Worm (Caenorhabditis elegans): ENCODE data around the gene lin-49.

lin-49 gene

ce11 chrIV:8654115-8654628 lies 33.7 kb downstream of the lin-49 start, which contains the start of gene C49C8.1:
TSS of gene C49C8.1 (plus strand) at chrIV:8654578.
- TF ChIP-seq unc-62 (GFP tag; optimal IDR thresholded peaks at IDR 0.05), result no peak

DNA sequence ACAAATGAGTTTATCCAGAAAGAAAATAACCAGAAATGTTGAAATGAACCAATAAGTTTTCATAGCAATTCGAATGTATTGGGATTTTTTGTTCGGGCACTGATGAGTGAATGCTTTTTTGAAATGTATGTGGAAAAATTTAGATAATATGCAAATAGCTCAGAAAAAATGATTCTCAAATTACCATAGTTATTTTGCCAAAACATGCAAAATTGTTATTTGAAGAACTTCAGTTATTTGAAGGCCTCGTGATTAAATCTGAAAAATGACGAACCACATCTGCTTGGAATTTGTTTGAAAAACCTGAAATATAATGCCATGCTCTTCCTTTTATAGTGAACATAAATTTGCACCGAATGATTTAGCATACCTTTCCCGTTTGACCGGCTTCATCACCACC lies 37.6 kb downstream of the lin-49 start, which contains the start of gene C49C8.6:
C49C8.6 (minus strand) TSS at position 101 of the 400 bp plus-strand sequence.
- TF ChIP-seq unc-62 (GFP tag; optimal IDR thresholded peaks at IDR 0.05), result no peak

DNA sequence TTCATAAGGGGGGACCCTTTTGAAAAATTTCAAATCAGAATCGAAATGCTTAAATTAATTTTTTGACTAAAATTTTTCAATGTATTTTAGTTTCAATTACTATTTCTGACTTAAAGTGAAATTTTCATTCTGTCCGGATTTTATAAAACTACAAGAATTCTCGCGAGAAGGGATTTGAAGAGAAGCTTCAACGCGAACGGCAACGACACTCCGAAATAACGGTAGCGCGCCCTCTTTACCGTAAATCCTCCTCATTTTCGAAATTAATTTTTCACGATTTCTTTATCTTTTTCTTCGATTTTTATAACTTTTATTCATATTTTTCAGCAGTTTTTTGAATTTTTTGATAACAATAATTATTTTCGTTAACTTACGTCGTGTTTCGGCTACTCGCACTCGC lies 45.3 kb downstream of the lin-49 start:
- no peak for TF ChIP-seq unc-62 (GFP tag; optimal IDR thresholded peaks at IDR 0.05)

ce11 chrIV:8668635-8669034 lies 48.2 kb downstream of the lin-49 start, which contains the start of gene cdh-5:
TSS of gene cdh-5 (plus strand) at chrIV:8668935.
- no peak for TF ChIP-seq unc-62 (GFP tag; optimal IDR thresholded peaks at IDR 0.05)

DNA sequence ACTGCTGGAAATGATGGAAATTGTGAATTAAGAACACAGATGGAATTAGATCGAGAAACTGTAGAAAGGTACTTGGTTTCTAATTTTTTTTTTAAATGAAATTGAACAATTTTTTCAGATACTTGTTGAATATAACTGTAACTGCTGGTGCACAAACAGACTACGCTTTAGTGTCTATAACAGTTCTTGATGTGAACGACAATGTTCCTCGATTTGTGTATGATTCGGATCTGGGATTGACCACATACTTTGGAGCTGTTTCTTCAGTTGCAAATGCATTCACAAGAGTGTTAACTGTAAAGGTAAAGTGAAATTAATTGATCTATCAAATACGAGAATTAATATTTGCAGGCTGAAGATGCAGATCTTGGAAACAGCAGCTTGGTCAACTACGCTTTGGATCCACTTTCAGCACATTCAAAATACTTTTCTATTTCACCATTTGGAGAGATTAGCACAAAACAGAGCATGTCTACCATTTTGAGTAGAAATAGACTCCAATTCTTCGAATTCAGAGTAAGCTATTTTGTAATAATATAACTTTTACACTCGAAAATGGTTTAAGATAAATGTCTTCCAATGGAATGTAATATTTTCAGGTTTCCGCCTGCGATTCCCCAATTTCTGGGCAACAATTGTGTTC lies 53.4 kb downstream of the lin-49 start:
- no peak for TF ChIP-seq unc-62 (GFP tag; optimal IDR thresholded peaks at IDR 0.05)

Measured in whole organism, dauer.